Worm (Caenorhabditis elegans): ENCODE data around the gene irld-44.

DNA sequence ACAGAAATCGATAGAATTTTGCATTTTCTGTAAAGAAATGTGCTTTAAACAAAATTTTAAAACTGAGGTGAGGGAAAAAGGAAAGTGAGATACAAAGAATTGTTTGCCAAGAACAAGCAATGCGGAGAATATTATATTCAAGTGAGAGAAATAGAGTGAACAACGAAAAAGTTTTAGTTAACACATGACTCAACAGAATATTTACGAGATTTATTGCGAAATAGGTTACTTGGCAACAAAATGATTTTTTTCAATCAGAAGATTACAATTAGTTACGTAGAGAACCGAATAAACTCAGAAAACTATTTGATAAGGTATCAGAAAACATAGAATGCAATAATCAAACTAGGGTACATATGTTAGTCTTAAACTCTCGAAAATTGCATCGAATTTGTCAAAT is 29.7 kb upstream of the irld-44 start, which contains the start of gene nhr-117:
- TF ChIP-seq med-1 (GFP tag; optimal IDR thresholded peaks at IDR 0.05; ENCODE audit: insufficient read depth) (no peak), tab-1 (GFP tag; IDR thresholded peaks at IDR 0.05) (no peak), ztf-29 (GFP tag; IDR thresholded peaks at IDR 0.05) (no peak), klf-2 (GFP tag; conservative IDR thresholded peaks at IDR 0.05) (no peak), flt-1 (GFP tag; IDR thresholded peaks at IDR 0.05) (no peak), ztf-23 (GFP tag; IDR thresholded peaks at IDR 0.05) (no peak)
